Worm (Caenorhabditis elegans): Measurements from ENCODE around the gene ZK757.10.

The ZK757.10 gene

DNA sequence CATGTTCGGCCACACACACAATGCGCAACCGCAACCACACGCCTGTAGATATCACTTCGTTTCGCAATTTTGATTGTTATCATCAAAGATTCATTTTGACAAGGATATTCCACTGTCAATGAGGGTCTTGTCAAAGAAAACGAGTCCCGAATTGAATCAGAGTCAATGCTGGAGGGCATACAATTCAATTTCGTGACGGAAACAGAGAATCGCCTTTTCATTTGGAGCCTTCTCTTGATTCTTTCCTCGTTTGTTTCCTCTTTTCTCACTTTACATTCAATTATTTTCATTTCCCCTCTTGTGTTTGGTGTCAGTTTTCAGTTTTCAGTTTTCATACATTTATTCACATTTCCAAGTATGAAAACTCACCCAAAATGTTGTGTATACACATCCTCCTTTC, 9.7 kb upstream of the ZK757.10 start:
- TF ChIP-seq ama-1 (optimal IDR thresholded peaks at IDR 0.05) (no peak), F13C5.2 (tag; optimal IDR thresholded peaks at IDR 0.05) (no peak), flt-1 (GFP tag; IDR thresholded peaks at IDR 0.05) (no peak), scrt-1 (GFP tag; IDR thresholded peaks at IDR 0.05) (no peak), hmg-4 (GFP tag; optimal IDR thresholded peaks at IDR 0.05) (no peak), tbx-11 (GFP tag; IDR thresholded peaks at IDR 0.05) (no peak), ets-7 (tag; optimal IDR thresholded peaks at IDR 0.05) (no peak), ceh-13 (GFP tag; optimal IDR thresholded peaks at IDR 0.05) (no peak), hnd-1 (tag; optimal IDR thresholded peaks at IDR 0.05) (no peak), ceh-36 (tag; optimal IDR thresholded peaks at IDR 0.05) (no peak)

DNA sequence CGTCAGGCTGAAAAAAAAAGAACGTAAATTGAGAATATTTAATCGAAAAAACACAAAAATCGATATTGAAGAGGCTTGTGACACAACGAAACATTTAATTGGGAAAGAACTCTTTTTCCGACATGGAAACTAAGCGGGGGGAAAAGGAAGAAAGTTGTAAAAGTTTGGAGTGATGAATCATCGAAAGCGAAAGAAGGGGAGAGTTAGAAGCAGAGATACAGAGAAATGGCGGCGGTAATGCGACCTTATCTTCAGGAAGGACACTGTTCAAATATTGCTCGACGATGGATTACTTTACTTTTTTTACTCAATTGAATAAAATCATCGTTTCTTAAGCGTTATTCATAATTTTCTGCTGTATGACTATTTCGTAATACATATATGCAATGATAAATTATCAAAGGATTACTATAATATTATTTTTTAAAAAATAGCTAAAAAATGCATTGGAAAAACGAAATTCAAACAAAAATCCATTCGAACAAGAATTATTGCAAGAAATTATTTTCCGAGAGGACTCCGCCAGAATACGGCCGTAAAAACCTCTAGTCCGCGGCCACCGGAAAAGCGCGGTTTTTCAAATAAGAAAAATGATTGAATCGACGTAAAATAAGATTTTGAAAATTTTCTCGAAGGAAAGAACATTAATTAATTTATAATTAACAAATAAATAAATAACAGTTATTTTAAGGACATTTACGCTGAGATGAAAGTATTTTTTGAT, 9.1 kb upstream of the ZK757.10 start, which contains the start of gene dhhc-4:
dhhc-4 (minus strand) TSS at position 13 of the 724 bp plus-strand sequence.
- TF ChIP-seq ceh-13 (GFP tag; optimal IDR thresholded peaks at IDR 0.05) (peak; percentile 1), hmbx-1 (tag; optimal IDR thresholded peaks at IDR 0.05) (no peak), tbx-37 (GFP tag; conservative IDR thresholded peaks at IDR 0.05) (peak; percentile 80), F13C5.2 (tag; optimal IDR thresholded peaks at IDR 0.05) (no peak), ets-7 (tag; optimal IDR thresholded peaks at IDR 0.05) (no peak), pes-1 (GFP tag; IDR thresholded peaks at IDR 0.05) (peak; percentile 79), sea-1 (GFP tag; conservative IDR thresholded peaks at IDR 0.05) (no peak)

DNA sequence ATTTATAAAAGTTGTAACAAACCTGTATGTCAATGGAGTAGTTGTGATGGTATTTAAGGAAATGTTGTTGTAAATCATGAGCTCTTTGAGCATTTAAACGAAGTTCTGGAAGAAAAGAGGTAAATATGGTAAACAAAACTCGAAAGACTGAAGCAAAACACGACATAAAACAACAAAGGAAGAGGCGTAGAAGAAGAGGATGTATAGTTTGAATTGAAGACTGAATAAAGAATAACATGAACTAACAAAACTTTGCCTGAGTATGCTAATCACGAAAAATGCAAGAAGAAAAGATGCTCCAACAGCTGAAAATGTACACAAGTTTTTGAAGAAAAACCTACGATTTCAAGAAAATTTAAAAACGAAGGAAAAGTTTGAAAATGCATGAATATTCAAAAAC, 6.0 kb upstream of the ZK757.10 start, which contains the start of gene ZK757.1:
ZK757.1 (minus strand) TSS at position 101 of the 400 bp plus-strand sequence.
- TF ChIP-seq hmbx-1 (tag; optimal IDR thresholded peaks at IDR 0.05), result no peak
- no peak for TF ChIP-seq B0310.2 (tag; optimal IDR thresholded peaks at IDR 0.05)
- TF ChIP-seq pes-1 (GFP tag; IDR thresholded peaks at IDR 0.05), result no peak
- TF ChIP-seq scrt-1 (GFP tag; IDR thresholded peaks at IDR 0.05), result no peak
- TF ChIP-seq ceh-36 (tag; optimal IDR thresholded peaks at IDR 0.05), result no peak
- TF ChIP-seq tra-4 (tag; optimal IDR thresholded peaks at IDR 0.05), result no peak
- no peak for TF ChIP-seq tbx-37 (GFP tag; conservative IDR thresholded peaks at IDR 0.05)
- TF ChIP-seq flt-1 (GFP tag; IDR thresholded peaks at IDR 0.05), result no peak
- TF ChIP-seq sea-1 (GFP tag; conservative IDR thresholded peaks at IDR 0.05), result no peak
- no peak for TF ChIP-seq F13C5.2 (tag; optimal IDR thresholded peaks at IDR 0.05)
- no peak for TF ChIP-seq hmg-4 (GFP tag; optimal IDR thresholded peaks at IDR 0.05)
- no peak for TF ChIP-seq hnd-1 (tag; optimal IDR thresholded peaks at IDR 0.05)
- no peak for TF ChIP-seq ama-1 (optimal IDR thresholded peaks at IDR 0.05)
- no peak for TF ChIP-seq ceh-13 (GFP tag; optimal IDR thresholded peaks at IDR 0.05)
- no peak for TF ChIP-seq aly-1 (tag; optimal IDR thresholded peaks at IDR 0.05)
- no peak for TF ChIP-seq tbx-11 (GFP tag; IDR thresholded peaks at IDR 0.05)

DNA sequence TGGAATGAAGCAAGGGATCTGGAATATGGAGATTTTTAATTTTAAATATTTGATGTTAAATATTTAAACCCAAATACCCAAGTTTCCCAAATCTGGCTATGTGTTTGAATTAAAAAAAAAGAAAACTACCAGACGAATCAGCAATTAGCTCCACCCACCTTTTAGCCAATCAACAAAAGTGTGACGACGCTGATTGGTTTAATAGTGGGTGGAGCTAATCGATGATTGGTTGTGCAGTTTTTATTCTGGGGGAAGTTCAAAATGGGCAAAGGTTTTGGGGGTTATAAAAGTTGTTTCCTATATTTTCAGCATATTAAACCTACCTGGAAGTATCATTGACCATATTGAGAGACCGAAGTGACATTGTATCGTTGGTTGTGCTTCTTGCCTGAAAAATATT, 2.5 kb upstream of the ZK757.10 start:
- no peak for TF ChIP-seq scrt-1 (GFP tag; IDR thresholded peaks at IDR 0.05)
- TF ChIP-seq tbx-11 (GFP tag; IDR thresholded peaks at IDR 0.05), result no peak
- TF ChIP-seq hnd-1 (tag; optimal IDR thresholded peaks at IDR 0.05), result no peak
- TF ChIP-seq hmg-4 (GFP tag; optimal IDR thresholded peaks at IDR 0.05), result no peak
- TF ChIP-seq ceh-13 (GFP tag; optimal IDR thresholded peaks at IDR 0.05), result no peak
- no peak for TF ChIP-seq hmbx-1 (tag; optimal IDR thresholded peaks at IDR 0.05)
- TF ChIP-seq F13C5.2 (tag; optimal IDR thresholded peaks at IDR 0.05), result no peak
- TF ChIP-seq B0310.2 (tag; optimal IDR thresholded peaks at IDR 0.05), result no peak
- no peak for TF ChIP-seq ama-1 (optimal IDR thresholded peaks at IDR 0.05)
- TF ChIP-seq sea-1 (GFP tag; conservative IDR thresholded peaks at IDR 0.05), result no peak
- no peak for TF ChIP-seq flt-1 (GFP tag; IDR thresholded peaks at IDR 0.05)
- no peak for TF ChIP-seq pes-1 (GFP tag; IDR thresholded peaks at IDR 0.05)
- no peak for TF ChIP-seq tbx-37 (GFP tag; conservative IDR thresholded peaks at IDR 0.05)
- no peak for TF ChIP-seq ceh-36 (tag; optimal IDR thresholded peaks at IDR 0.05)
- no peak for TF ChIP-seq ets-7 (tag; optimal IDR thresholded peaks at IDR 0.05)
- TF ChIP-seq tra-4 (tag; optimal IDR thresholded peaks at IDR 0.05), result no peak
- TF ChIP-seq aly-1 (tag; optimal IDR thresholded peaks at IDR 0.05), result no peak

DNA sequence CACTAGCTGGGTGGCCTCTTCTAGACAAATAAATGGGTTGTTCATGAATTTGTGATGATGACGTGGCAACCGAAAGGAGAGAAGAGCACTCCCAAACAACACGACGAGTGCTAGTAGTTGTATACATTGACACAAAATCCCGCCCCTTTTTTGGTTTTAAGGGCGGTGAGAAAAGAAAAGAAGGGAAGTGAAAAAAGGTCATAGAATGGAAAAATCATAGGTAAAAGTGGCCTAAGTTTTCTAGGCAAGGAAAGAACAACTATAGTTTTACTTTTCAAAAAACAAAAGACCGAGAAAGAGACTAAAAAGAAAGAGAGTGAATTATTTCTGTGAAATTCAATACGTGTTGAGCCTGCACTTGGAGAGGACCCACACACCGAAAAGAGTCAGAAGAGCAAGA, 1.8 kb downstream of the ZK757.10 start, which contains the start of gene ZK757.2:
ZK757.2 (minus strand) TSS at position 101 of the 400 bp plus-strand sequence.
- TF ChIP-seq hmbx-1 (tag; optimal IDR thresholded peaks at IDR 0.05) (no peak), ets-7 (tag; optimal IDR thresholded peaks at IDR 0.05) (no peak), scrt-1 (GFP tag; IDR thresholded peaks at IDR 0.05) (no peak), ceh-13 (GFP tag; optimal IDR thresholded peaks at IDR 0.05) (no peak), ama-1 (optimal IDR thresholded peaks at IDR 0.05) (no peak), B0310.2 (tag; optimal IDR thresholded peaks at IDR 0.05) (no peak), tra-4 (tag; optimal IDR thresholded peaks at IDR 0.05) (no peak), tbx-37 (GFP tag; conservative IDR thresholded peaks at IDR 0.05) (no peak)

DNA sequence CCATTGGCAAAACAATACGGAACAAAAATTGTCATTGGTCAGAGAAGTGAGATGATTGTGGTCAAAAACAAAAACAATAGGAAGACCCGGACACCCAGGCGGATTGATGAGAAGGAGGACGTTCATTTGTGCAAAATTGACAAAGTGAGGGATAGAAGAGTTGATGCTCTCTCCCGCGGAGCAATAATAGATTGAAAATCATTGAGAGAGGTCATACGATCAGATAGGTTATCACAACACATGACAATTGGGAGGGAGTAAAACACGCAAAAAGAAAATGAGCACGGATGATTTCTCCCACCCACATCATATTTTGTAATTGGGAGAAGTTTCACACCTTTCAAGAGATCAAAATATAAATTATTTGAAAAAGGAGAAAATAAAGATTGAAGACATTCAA, 8.6 kb downstream of the ZK757.10 start:
- no peak for TF ChIP-seq sea-1 (GFP tag; conservative IDR thresholded peaks at IDR 0.05)
- no peak for TF ChIP-seq aly-1 (tag; optimal IDR thresholded peaks at IDR 0.05)
- no peak for TF ChIP-seq pes-1 (GFP tag; IDR thresholded peaks at IDR 0.05)
- TF ChIP-seq B0310.2 (tag; optimal IDR thresholded peaks at IDR 0.05), result no peak
- no peak for TF ChIP-seq ceh-13 (GFP tag; optimal IDR thresholded peaks at IDR 0.05)
- TF ChIP-seq ama-1 (optimal IDR thresholded peaks at IDR 0.05), result no peak
- no peak for TF ChIP-seq ets-7 (tag; optimal IDR thresholded peaks at IDR 0.05)
- no peak for TF ChIP-seq hmbx-1 (tag; optimal IDR thresholded peaks at IDR 0.05)

DNA sequence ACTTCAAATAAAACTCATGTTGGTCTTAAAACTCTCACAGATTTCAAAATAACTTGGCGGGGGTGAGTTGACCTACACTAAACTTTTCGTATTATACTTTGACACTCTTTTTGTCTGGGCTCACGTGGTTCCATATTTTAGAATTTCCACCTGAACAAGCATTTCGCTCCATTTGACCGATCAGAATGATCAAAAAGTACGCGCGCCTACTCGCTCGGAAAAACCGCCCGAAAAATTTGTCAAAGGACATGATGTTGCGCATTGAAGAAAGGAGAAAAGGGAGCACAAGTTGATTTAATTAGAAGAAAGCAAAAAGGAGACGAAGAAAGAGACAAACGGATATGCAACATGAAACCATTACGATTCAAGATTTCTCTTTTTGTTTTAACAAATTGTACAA, 9.3 kb downstream of the ZK757.10 start:
- TF ChIP-seq hmbx-1 (tag; optimal IDR thresholded peaks at IDR 0.05) (no peak), ama-1 (optimal IDR thresholded peaks at IDR 0.05) (no peak), pes-1 (GFP tag; IDR thresholded peaks at IDR 0.05) (no peak), B0310.2 (tag; optimal IDR thresholded peaks at IDR 0.05) (no peak), sea-1 (GFP tag; conservative IDR thresholded peaks at IDR 0.05) (no peak), hnd-1 (tag; optimal IDR thresholded peaks at IDR 0.05) (no peak), scrt-1 (GFP tag; IDR thresholded peaks at IDR 0.05) (no peak), aly-1 (tag; optimal IDR thresholded peaks at IDR 0.05) (no peak), ceh-13 (GFP tag; optimal IDR thresholded peaks at IDR 0.05) (no peak), ceh-36 (tag; optimal IDR thresholded peaks at IDR 0.05) (no peak), tra-4 (tag; optimal IDR thresholded peaks at IDR 0.05) (no peak), tbx-37 (GFP tag; conservative IDR thresholded peaks at IDR 0.05) (no peak), tbx-11 (GFP tag; IDR thresholded peaks at IDR 0.05) (no peak), flt-1 (GFP tag; IDR thresholded peaks at IDR 0.05) (no peak), F13C5.2 (tag; optimal IDR thresholded peaks at IDR 0.05) (no peak), hmg-4 (GFP tag; optimal IDR thresholded peaks at IDR 0.05) (no peak), ets-7 (tag; optimal IDR thresholded peaks at IDR 0.05) (no peak)
